Fruit fly (Drosophila melanogaster) whole organism, wandering third instar larva: ENCODE measurements around the gene CG46396.

Source experiments
- CG32264 ChIP-seq: fragments of 200-800 bp; sonication (Bioruptor generic); optimal IDR thresholded peaks from 2 replicates; lab custom pipeline; 2016; ENCODE audit warnings: missing biosample characterization, missing genetic modification characterization
- GATAd ChIP-seq: sonication (Bioruptor generic); optimal IDR thresholded peaks from 2 replicates; lab custom pipeline; 2016; ENCODE audit warnings: missing biosample characterization, missing genetic modification characterization
- Mio ChIP-seq: sonication (Bioruptor generic); optimal IDR thresholded peaks from 2 replicates; lab custom pipeline; 2016; ENCODE audit warnings: missing biosample characterization, missing genetic modification characterization
- Myc ChIP-seq: fragments of >200 bp; optimal IDR thresholded peaks from 2 replicates; lab custom pipeline; 2017
- Rel ChIP-seq, 2 experiments: fragments of 200-800 bp; sonication (Bioruptor generic) in 1 of 2; optimal IDR thresholded peaks; 2 replicates in 1 of 2; 3 replicates in 1 of 2; lab custom pipeline; 2016 to 2019; ENCODE audit warnings: mild to moderate bottlenecking in 2 of 2, missing biosample characterization in 2 of 2, missing genetic modification characterization in 2 of 2, moderate library complexity in 1 of 2
- br ChIP-seq: fragments of 200-800 bp; sonication (Bioruptor generic); optimal IDR thresholded peaks from 2 replicates; lab custom pipeline; 2016; ENCODE audit warnings: missing biosample characterization, missing genetic modification characterization
- foxo ChIP-seq, 2 experiments: fragments of 200-800 bp; sonication (Bioruptor generic); optimal IDR thresholded peaks; 2 replicates in 1 of 2; 3 replicates in 1 of 2; lab custom pipeline; 2016 to 2017; ENCODE audit warnings: missing biosample characterization in 2 of 2, missing genetic modification characterization in 2 of 2
- fru ChIP-seq: fragments of 200-800 bp; sonication (Bioruptor generic); optimal IDR thresholded peaks from 3 replicates; lab custom pipeline; 2016; ENCODE audit warnings: missing biosample characterization, mild to moderate bottlenecking, missing genetic modification characterization
- h ChIP-seq: fragments of 200-800 bp; sonication (Bioruptor generic); optimal IDR thresholded peaks from 3 replicates; lab custom pipeline; 2016; ENCODE audit warnings: missing biosample characterization, mild to moderate bottlenecking, missing genetic modification characterization
- woc ChIP-seq: sonication (Bioruptor generic); optimal IDR thresholded peaks from 2 replicates; lab custom pipeline; 2016; ENCODE audit warnings: missing biosample characterization, mild to moderate bottlenecking, missing genetic modification characterization

DNA sequence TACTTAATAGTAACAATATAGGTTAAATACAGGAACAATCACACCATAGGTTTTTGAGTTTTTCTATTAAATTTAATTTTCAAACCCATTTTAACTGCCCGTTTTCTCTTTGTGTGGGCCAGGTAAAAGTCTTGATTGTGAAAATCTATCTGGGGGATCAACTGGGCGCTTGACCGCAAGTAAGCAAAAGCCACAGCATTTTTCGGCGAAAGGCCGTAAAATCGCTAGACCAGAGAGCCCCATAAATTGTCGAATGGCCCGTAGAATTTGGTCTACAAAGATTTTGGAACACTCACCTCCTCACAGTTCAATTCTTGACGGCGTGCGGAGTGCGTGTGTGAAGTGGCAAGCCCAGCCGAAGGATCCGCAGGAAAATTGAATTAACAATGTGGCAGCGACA is 16.4 kb upstream of the CG46396 start, which contains the start of gene CG15594:
- TF ChIP-seq CG32264 (GFP tag; lab: Kevin White, UChicago) (no peak), woc (GFP tag; lab: Kevin White, UChicago) (no peak), GATAd (GFP tag; lab: Kevin White, UChicago) (no peak), fru (no peak), Mio (GFP tag; lab: Kevin White, UChicago) (no peak), Rel (GFP tag; optimal IDR thresholded peaks at IDR 0.05; lab: Kevin White, UChicago) (no peak), Rel (tag; optimal IDR thresholded peaks at IDR 0.05; lab: Kevin White, UChicago) (no peak), Myc (lab: Kevin White, UChicago) (no peak), br (no peak), foxo (GFP tag; optimal IDR thresholded peaks at IDR 0.05; lab: Kevin White, UChicago) (no peak), h (GFP tag; lab: Kevin White, UChicago) (no peak)
